Worm (Caenorhabditis elegans): ENCODE results near the gene F13B12.2.

ce11 chrIV:10417781-10418180 lies 11.1 kb downstream of the F13B12.2 start, which contains the start of gene F13B12.6:
- TF ChIP-seq lin-39 (tag; optimal IDR thresholded peaks at IDR 0.05) (no peak), R02D3.7 (tag; optimal IDR thresholded peaks at IDR 0.05) (no peak), ztf-11 (tag; optimal IDR thresholded peaks at IDR 0.05) (no peak), unc-39 (tag; optimal IDR thresholded peaks at IDR 0.05) (no peak), mep-1 (tag; optimal IDR thresholded peaks at IDR 0.05) (no peak), hif-1 (tag; optimal IDR thresholded peaks at IDR 0.05) (no peak), ceh-82 (tag; optimal IDR thresholded peaks at IDR 0.05) (no peak), lin-13 (GFP tag; optimal IDR thresholded peaks at IDR 0.05) (no peak), nhr-41 (GFP tag; IDR thresholded peaks at IDR 0.05) (no peak), lin-15B (tag; optimal IDR thresholded peaks at IDR 0.05) (no peak), mdl-1 (tag; optimal IDR thresholded peaks at IDR 0.05) (no peak), ceh-32 (tag; optimal IDR thresholded peaks at IDR 0.05; ENCODE audit: poor library complexity) (no peak), nhr-76 (tag; optimal IDR thresholded peaks at IDR 0.05) (no peak)

Measured in whole organism, L4 larva.